Worm (Caenorhabditis elegans) whole organism, L4 larva: ENCODE data around the gene nos-2.

Experiments
- F10B5.3 ChIP-seq: sonication (generic microtip); optimal IDR thresholded peaks from 2 replicates; lab custom pipeline; 2016; ENCODE audit warnings: mild to moderate bottlenecking, missing genetic modification characterization, missing compliant biosample characterization
- F49E8.2 ChIP-seq: sonication (generic microtip); optimal IDR thresholded peaks from 2 replicates; lab custom pipeline; 2016; ENCODE audit warnings: missing compliant biosample characterization, mild to moderate bottlenecking, missing genetic modification characterization, borderline replicate concordance
- T20F7.1 ChIP-seq: fragments of 200-800 bp; sonication (Bioruptor generic); optimal IDR thresholded peaks from 2 replicates; lab custom pipeline; 2018; ENCODE audit warnings: mild to moderate bottlenecking, missing genetic modification characterization, missing compliant biosample characterization
- T26A8.4 ChIP-seq: fragments of 200-800 bp; sonication (Bioruptor generic); IDR thresholded peaks from 2 replicates; pipeline ENCODE4 v1.3.6; 2022; ENCODE audit warnings: missing genetic modification characterization, missing compliant biosample characterization
- Y48G9A.11 ChIP-seq: fragments of 200-800 bp; sonication (Bioruptor generic); IDR thresholded peaks from 2 replicates; pipeline ENCODE4 v1.3.6; 2022; ENCODE audit warnings: missing genetic modification reagents, missing genetic modification characterization, missing compliant biosample characterization
- aha-1 ChIP-seq: fragments of 150-350 bp; peaks from one replicate; lab custom pipeline; 2014; ENCODE audit warnings: missing biosample characterization, missing genetic modification characterization
- aly-2 ChIP-seq: sonication (generic microtip); optimal IDR thresholded peaks from 2 replicates; lab custom pipeline; 2018; ENCODE audit warnings: missing biosample characterization, missing genetic modification characterization
- ceh-32 ChIP-seq: sonication (generic microtip); optimal IDR thresholded peaks from 2 replicates; lab custom pipeline; 2016; ENCODE audit warnings: mild to moderate bottlenecking, missing genetic modification characterization, missing compliant biosample characterization; ENCODE audit not compliant: poor library complexity
- ceh-44 ChIP-seq: fragments of 200-800 bp; sonication (Bioruptor generic); IDR thresholded peaks from 2 replicates; pipeline ENCODE4 v1.3.6; 2022; ENCODE audit warnings: missing genetic modification reagents, missing genetic modification characterization, missing compliant biosample characterization
- ces-1 ChIP-seq: fragments of 150-350 bp; sonication (generic microtip); optimal IDR thresholded peaks from 4 replicates; lab custom pipeline; 2014; ENCODE audit warnings: missing biosample characterization, missing genetic modification reagents, missing genetic modification characterization
- ctbp-1 ChIP-seq: fragments of 200-800 bp; sonication (Bioruptor generic); IDR thresholded peaks from 2 replicates; pipeline ENCODE4 v1.3.6; 2022; ENCODE audit warnings: missing genetic modification reagents, missing genetic modification characterization, missing compliant biosample characterization
- daf-12 ChIP-seq: fragments of 150-350 bp; optimal IDR thresholded peaks from 2 replicates; lab custom pipeline; 2014; ENCODE audit warnings: missing biosample characterization, missing genetic modification reagents, missing genetic modification characterization
- daf-16 ChIP-seq, 3 experiments: sonication (generic microtip); optimal IDR thresholded peaks; 2 replicates each; lab custom pipeline; 2016 to 2017; ENCODE audit warnings: missing genetic modification characterization in 3 of 3, missing genetic modification reagents in 3 of 3, mild to moderate bottlenecking in 2 of 3, missing compliant biosample characterization in 2 of 3, missing biosample characterization in 1 of 3, moderate library complexity in 1 of 3
- daf-19 ChIP-seq: fragments of 200-800 bp; sonication (Bioruptor generic); conservative IDR thresholded peaks from 2 replicates; pipeline ENCODE4 v1.3.6; 2022; ENCODE audit warnings: missing genetic modification characterization, missing compliant biosample characterization
- dmd-6 ChIP-seq: fragments of 200-800 bp; sonication (Bioruptor generic); IDR thresholded peaks from 2 replicates; pipeline ENCODE4 v1.3.6; 2022; ENCODE audit warnings: missing genetic modification reagents, missing genetic modification characterization, missing compliant biosample characterization
- dpl-1 ChIP-seq: fragments of 150-350 bp; optimal IDR thresholded peaks from 2 replicates; lab custom pipeline; 2014; ENCODE audit warnings: missing biosample characterization, missing genetic modification reagents, missing genetic modification characterization
- gei-8 ChIP-seq: fragments of 200-800 bp; sonication (Bioruptor generic); optimal IDR thresholded peaks from 2 replicates; lab custom pipeline; 2018; ENCODE audit warnings: mild to moderate bottlenecking, missing genetic modification characterization, missing compliant biosample characterization
- hif-1 ChIP-seq, 2 experiments: sonication (generic microtip); optimal IDR thresholded peaks; 2 replicates each; lab custom pipeline; 2016 to 2017; ENCODE audit warnings: missing compliant biosample characterization in 2 of 2, missing genetic modification characterization in 2 of 2, missing genetic modification reagents in 2 of 2, missing genotype in 2 of 2, mild to moderate bottlenecking in 1 of 2
- hlh-30 ChIP-seq: sonication (generic microtip); optimal IDR thresholded peaks from 2 replicates; lab custom pipeline; 2017; ENCODE audit warnings: antibody characterized with exemption, mild to moderate bottlenecking, missing genetic modification characterization, missing compliant biosample characterization; ENCODE audit not compliant: insufficient read depth
- lin-1 ChIP-seq: fragments of 200-800 bp; sonication (Bioruptor generic); IDR thresholded peaks from 2 replicates; pipeline ENCODE4 v1.3.6; 2022; ENCODE audit warnings: missing genetic modification reagents, missing genetic modification characterization, missing compliant biosample characterization
- lin-29 ChIP-seq: fragments of 200-800 bp; sonication (Bioruptor generic); IDR thresholded peaks from 2 replicates; pipeline ENCODE4 v1.3.6; 2022; ENCODE audit warnings: missing genetic modification reagents, missing genetic modification characterization, missing compliant biosample characterization
- lin-38 ChIP-seq: fragments of 200-800 bp; sonication (Bioruptor generic); IDR thresholded peaks from 2 replicates; pipeline ENCODE4 v1.3.6; 2022; ENCODE audit warnings: missing genetic modification reagents, missing genetic modification characterization, missing compliant biosample characterization
- lin-39 ChIP-seq: fragments of 150-350 bp; optimal IDR thresholded peaks from 2 replicates; lab custom pipeline; 2014; ENCODE audit warnings: missing biosample characterization, missing genetic modification reagents, missing genetic modification characterization
- lsy-2 ChIP-seq, 2 experiments: fragments of 150-350 bp in 1 of 2; sonication (generic microtip) in 1 of 2; optimal IDR thresholded peaks; 2 replicates each; lab custom pipeline; 2014 to 2017; ENCODE audit warnings: missing biosample characterization in 2 of 2, missing genetic modification characterization in 2 of 2
- madf-5 ChIP-seq, 2 experiments: fragments of 200-800 bp; sonication (Bioruptor generic); IDR thresholded peaks; 2 replicates each; pipeline ENCODE4 v1.3.6; 2022; ENCODE audit warnings: missing compliant biosample characterization in 2 of 2, missing genetic modification characterization in 2 of 2
- mdl-1 ChIP-seq, 2 experiments: fragments of 150-350 bp in 1 of 2; sonication (generic microtip) in 1 of 2; optimal IDR thresholded peaks; 2 replicates each; lab custom pipeline; 2014 to 2017; ENCODE audit warnings: missing biosample characterization in 2 of 2, missing genetic modification characterization in 2 of 2
- nhr-10 ChIP-seq: fragments of 150-350 bp; optimal IDR thresholded peaks from 2 replicates; lab custom pipeline; 2014; ENCODE audit warnings: missing biosample characterization, missing genetic modification characterization
- nhr-42 ChIP-seq: fragments of 200-800 bp; sonication (Bioruptor generic); IDR thresholded peaks from 2 replicates; pipeline ENCODE4 v1.3.6; 2022; ENCODE audit warnings: missing genetic modification characterization, missing compliant biosample characterization
- pha-4 ChIP-seq, 2 experiments: fragments of 150-350 bp in 1 of 2; fragments of 200-800 bp in 1 of 2; sonication (Bioruptor generic) in 1 of 2; IDR thresholded peaks in 1 of 2; optimal IDR thresholded peaks in 1 of 2; 2 replicates each; pipeline versions ENCODE4 v1.3.6 to Lab custom; 2014 to 2022; ENCODE audit warnings: missing genetic modification characterization in 2 of 2, missing genetic modification reagents in 2 of 2, missing biosample characterization in 1 of 2, missing compliant biosample characterization in 1 of 2
- php-3 ChIP-seq: fragments of 200-800 bp; sonication (Bioruptor generic); IDR thresholded peaks from 2 replicates; pipeline ENCODE4 v1.3.6; 2022; ENCODE audit warnings: missing genetic modification reagents, missing genetic modification characterization, missing compliant biosample characterization
- set-16 ChIP-seq: fragments of 200-800 bp; sonication (Bioruptor generic); IDR thresholded peaks from 2 replicates; pipeline ENCODE4 v1.3.6; 2022; ENCODE audit warnings: missing genetic modification reagents, missing genetic modification characterization, missing compliant biosample characterization
- snpc-4 ChIP-seq: fragments of 150-350 bp; optimal IDR thresholded peaks from 2 replicates; lab custom pipeline; 2014; ENCODE audit warnings: missing biosample characterization, missing genetic modification characterization
- tag-97 ChIP-seq: fragments of 200-800 bp; sonication (Bioruptor generic); IDR thresholded peaks from 2 replicates; pipeline ENCODE4 v1.3.6; 2022; ENCODE audit warnings: missing genetic modification characterization, missing compliant biosample characterization
- unc-62 ChIP-seq, 3 experiments: fragments of 150-350 bp in 1 of 3; sonication (generic microtip); optimal IDR thresholded peaks in 2 of 3; peaks in 1 of 3; 1 replicate in 1 of 3; 2 replicates in 2 of 3; lab custom pipeline; 2014 to 2017; ENCODE audit warnings: missing biosample characterization in 3 of 3, missing genetic modification characterization in 3 of 3, missing genetic modification reagents in 3 of 3, missing genotype in 1 of 3
- zfp-2 ChIP-seq: sonication (generic microtip); optimal IDR thresholded peaks from 2 replicates; lab custom pipeline; 2016; ENCODE audit warnings: mild to moderate bottlenecking, missing genetic modification characterization, missing compliant biosample characterization
- zfp-3 ChIP-seq: fragments of 200-800 bp; sonication (Bioruptor generic); conservative IDR thresholded peaks from 2 replicates; pipeline ENCODE4 v1.3.6; 2022; ENCODE audit warnings: missing genetic modification reagents, missing genetic modification characterization, missing compliant biosample characterization
- zip-2 ChIP-seq: fragments of 150-350 bp; optimal IDR thresholded peaks from 2 replicates; lab custom pipeline; 2014; ENCODE audit warnings: missing biosample characterization, missing genetic modification characterization
- ztf-11 ChIP-seq: fragments of 150-350 bp; optimal IDR thresholded peaks from 2 replicates; lab custom pipeline; 2014; ENCODE audit warnings: missing biosample characterization, missing genetic modification characterization
- ztf-7 ChIP-seq: fragments of 150-350 bp; optimal IDR thresholded peaks from 2 replicates; lab custom pipeline; 2014; ENCODE audit warnings: missing biosample characterization, missing genetic modification characterization

nos-2 gene

DNA sequence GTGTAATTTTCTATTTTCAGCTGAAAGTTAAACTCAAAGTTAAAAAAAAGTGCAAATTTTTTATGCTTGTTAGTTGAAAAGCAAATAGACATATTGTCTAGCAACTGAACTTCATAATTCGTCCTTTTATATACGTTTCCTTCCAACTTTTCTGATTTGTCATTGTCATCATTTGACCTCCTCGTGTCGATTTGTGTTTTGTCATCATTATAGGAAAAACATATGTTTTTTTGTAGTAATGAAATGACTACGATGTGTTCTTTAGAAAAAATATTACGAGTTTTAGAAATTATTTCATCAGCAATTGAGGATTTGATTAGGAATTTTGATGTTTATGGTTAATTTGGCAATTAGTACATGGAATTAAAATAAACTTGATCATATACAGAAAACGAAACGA lies 4.6 kb upstream of the nos-2 start:
- TF ChIP-seq hlh-30 (tag; lab: Kevin White, UChicago) (peak; percentile 41), ztf-11 (no peak), zfp-3 (GFP tag; lab: Robert Waterston, UW) (no peak)

DNA sequence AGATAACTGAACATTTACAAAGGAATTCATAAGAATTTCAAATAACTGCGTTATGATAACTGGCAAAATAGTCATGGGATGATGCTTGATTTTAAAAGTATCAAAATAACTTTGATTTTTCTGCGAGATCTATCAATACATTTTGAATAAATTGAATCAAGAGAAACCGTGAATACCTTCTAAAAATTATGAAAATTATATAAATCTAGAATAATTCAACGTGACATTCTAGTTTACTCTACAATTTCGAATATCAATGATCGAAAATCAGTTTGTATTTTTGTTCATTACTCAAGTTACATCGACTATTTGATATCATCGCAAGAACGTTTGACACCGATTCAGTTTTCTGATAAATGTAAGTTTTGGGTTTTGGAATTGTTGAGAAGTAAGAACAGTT lies 3.7 kb upstream of the nos-2 start, which contains the start of gene acs-6:
acs-6 (plus strand) TSS at position 301 of the 400 bp plus-strand sequence.
- no peak for TF ChIP-seq aly-2
- no peak for TF ChIP-seq mdl-1 (tag; optimal IDR thresholded peaks at IDR 0.05; lab: Kevin White, UChicago)
- TF ChIP-seq lin-39 (tag; lab: Kevin White, UChicago) = no peak
- TF ChIP-seq pha-4 (GFP tag; IDR thresholded peaks at IDR 0.05; lab: Robert Waterston, UW) = no peak
- TF ChIP-seq pha-4 (tag; optimal IDR thresholded peaks at IDR 0.05; lab: Kevin White, UChicago) = no peak
- TF ChIP-seq nhr-10 = no peak
- no peak for TF ChIP-seq lin-38 (GFP tag; lab: Robert Waterston, UW)
- TF ChIP-seq ces-1 = no peak
- TF ChIP-seq zip-2 (tag; lab: Kevin White, UChicago) = no peak
- no peak for TF ChIP-seq gei-8
- no peak for TF ChIP-seq daf-19
- TF ChIP-seq F10B5.3 = no peak
- TF ChIP-seq lin-29 = no peak
- no peak for TF ChIP-seq madf-5 (GFP tag; IDR thresholded peaks at IDR 0.05; lab: Robert Waterston, UW)
- TF ChIP-seq snpc-4 (tag; lab: Kevin White, UChicago) = no peak
- TF ChIP-seq, all 104 proteins: peak for 0

ce11 chrII:7069866-7070265 lies 4.4 kb downstream of the nos-2 start, which contains the start of gene him-14:
him-14 (minus strand) TSS chrII:7069966.
- no peak for TF ChIP-seq set-16 (GFP tag; lab: Robert Waterston, UW)
- TF ChIP-seq aha-1 (tag; lab: Kevin White, UChicago) = peak; percentile 82
- no peak for TF ChIP-seq zfp-2 (tag; lab: Kevin White, UChicago)
- TF ChIP-seq dmd-6 (GFP tag; lab: Robert Waterston, UW) = no peak
- no peak for TF ChIP-seq T20F7.1
- TF ChIP-seq T26A8.4 (GFP tag; lab: Robert Waterston, UW) = no peak
- no peak for TF ChIP-seq zip-2 (tag; lab: Kevin White, UChicago)
- no peak for TF ChIP-seq daf-12 (tag; lab: Kevin White, UChicago)
- no peak for TF ChIP-seq F49E8.2

- no peak for TF ChIP-seq hif-1 (tag; optimal IDR thresholded peaks at IDR 0.05; lab: Kevin White, UChicago)
- TF ChIP-seq ceh-32 (tag; lab: Kevin White, UChicago) = no peak
- no peak for TF ChIP-seq lin-39 (tag; lab: Kevin White, UChicago)
These were observed 5.0 kb downstream of the nos-2 start for ce11 chrII:7070434-7070833.

- TF ChIP-seq php-3 (GFP tag; lab: Robert Waterston, UW) (no peak), Y48G9A.11 (GFP tag; lab: Robert Waterston, UW) (no peak)
These were observed 6.8 kb downstream of the nos-2 start, which contains the start of gene kars-1 for ce11 chrII:7072315-7072589. kars-1 (minus strand) TSS chrII:7072415.

- TF ChIP-seq nhr-10 (peak; percentile 75), ctbp-1 (GFP tag; lab: Robert Waterston, UW) (no peak), daf-16 (GFP tag; optimal IDR thresholded peaks at IDR 0.05; lab: Kevin White, UChicago) (no peak), daf-16 (tag; optimal IDR thresholded peaks at IDR 0.05; lab: Kevin White, UChicago) (peak; percentile 59), tag-97 (GFP tag; lab: Robert Waterston, UW) (no peak), hlh-30 (tag; lab: Kevin White, UChicago) (peak; percentile 73), daf-19 (no peak), dpl-1 (peak; percentile 59), ztf-7 (tag; lab: Kevin White, UChicago) (no peak), T26A8.4 (GFP tag; lab: Robert Waterston, UW) (no peak), lin-1 (GFP tag; lab: Robert Waterston, UW) (peak; percentile 68; the same call in 1 of the 2 replicates), ceh-44 (GFP tag; lab: Robert Waterston, UW) (no peak), lsy-2 (tag; optimal IDR thresholded peaks at IDR 0.05; lab: Kevin White, UChicago) (peak; percentile 21 to 81), nhr-42 (GFP tag; lab: Robert Waterston, UW) (no peak), zip-2 (tag; lab: Kevin White, UChicago) (no peak), unc-62 (GFP tag; optimal IDR thresholded peaks at IDR 0.05 in 1 of 2; lab: Kevin White, UChicago) (no peak), unc-62 (tag; optimal IDR thresholded peaks at IDR 0.05; lab: Kevin White, UChicago) (no peak)
These were observed 7.4 kb downstream of the nos-2 start for ce11 chrII:7072590-7073536.
